Fruit fly (Drosophila melanogaster) whole organism, wandering third instar larva: ENCODE measurements around the gene meigo.

Experiments used
- Abd-B ChIP-seq: fragments of >200 bp; optimal IDR thresholded peaks from 2 replicates; lab custom pipeline; 2017; ENCODE audit warnings: missing biosample characterization, missing genetic modification characterization
- CG32264 ChIP-seq: fragments of 200-800 bp; sonication (Bioruptor generic); optimal IDR thresholded peaks from 2 replicates; lab custom pipeline; 2016; ENCODE audit warnings: missing biosample characterization, missing genetic modification characterization
- CG9705 ChIP-seq: fragments of 200-800 bp; sonication (Bioruptor generic); optimal IDR thresholded peaks from 2 replicates; lab custom pipeline; 2018; ENCODE audit warnings: missing biosample characterization, mild to moderate bottlenecking, missing genetic modification characterization
- CrebA ChIP-seq: fragments of 200-800 bp; sonication (Bioruptor generic); optimal IDR thresholded peaks from 2 replicates; lab custom pipeline; 2016; ENCODE audit warnings: missing biosample characterization, mild to moderate bottlenecking, missing genetic modification characterization, borderline replicate concordance
- Dfd ChIP-seq: fragments of >200 bp; optimal IDR thresholded peaks from 2 replicates; lab custom pipeline; 2017; ENCODE audit warnings: missing biosample characterization, missing genetic modification characterization
- Dif ChIP-seq: fragments of 200-275, 200-300 bp; sonication (Bioruptor generic); optimal IDR thresholded peaks from 2 replicates; lab custom pipeline; 2018; ENCODE audit warnings: missing biosample characterization, missing genetic modification characterization; ENCODE audit not compliant: partially characterized antibody
- GATAd ChIP-seq: sonication (Bioruptor generic); optimal IDR thresholded peaks from 2 replicates; lab custom pipeline; 2016; ENCODE audit warnings: missing biosample characterization, missing genetic modification characterization
- HLH106 ChIP-seq: fragments of 200-800 bp; optimal IDR thresholded peaks from 3 replicates; lab custom pipeline; 2019; ENCODE audit warnings: missing biosample characterization, mild to moderate bottlenecking, missing genetic modification characterization, moderate library complexity
- Hnf4 ChIP-seq: fragments of 200-800 bp; sonication (Bioruptor generic); optimal IDR thresholded peaks from 2 replicates; lab custom pipeline; 2016; ENCODE audit warnings: missing biosample characterization, mild to moderate bottlenecking, missing genetic modification characterization
- Hr78 ChIP-seq: fragments of >200 bp; optimal IDR thresholded peaks from 2 replicates; lab custom pipeline; 2017; ENCODE audit warnings: missing biosample characterization, missing genetic modification characterization
- Hr83 ChIP-seq: fragments of 200-300 bp; sonication (Bioruptor generic); optimal IDR thresholded peaks from 2 replicates; lab custom pipeline; 2016; ENCODE audit warnings: missing biosample characterization, mild to moderate bottlenecking, missing genetic modification characterization, moderate library complexity; ENCODE audit not compliant: poor library complexity, severe bottlenecking
- Jra ChIP-seq: sonication (Bioruptor generic); optimal IDR thresholded peaks from 2 replicates; lab custom pipeline; 2016; ENCODE audit warnings: missing biosample characterization, missing genetic modification characterization
- Mio ChIP-seq: sonication (Bioruptor generic); optimal IDR thresholded peaks from 2 replicates; lab custom pipeline; 2016; ENCODE audit warnings: missing biosample characterization, missing genetic modification characterization
- Myc ChIP-seq: fragments of >200 bp; optimal IDR thresholded peaks from 2 replicates; lab custom pipeline; 2017
- N ChIP-seq: fragments of >200 bp; optimal IDR thresholded peaks from 2 replicates; lab custom pipeline; 2018; ENCODE audit warnings: missing biosample characterization, missing external identifiers, missing genetic modification characterization
- OdsH ChIP-seq: fragments of 200-800 bp; sonication (Bioruptor generic); optimal IDR thresholded peaks from 2 replicates; lab custom pipeline; 2016; ENCODE audit warnings: missing biosample characterization, mild to moderate bottlenecking, missing genetic modification characterization
- Rel ChIP-seq, 2 experiments: fragments of 200-800 bp; sonication (Bioruptor generic) in 1 of 2; optimal IDR thresholded peaks; 2 replicates in 1 of 2; 3 replicates in 1 of 2; lab custom pipeline; 2016 to 2019; ENCODE audit warnings: mild to moderate bottlenecking in 2 of 2, missing biosample characterization in 2 of 2, missing genetic modification characterization in 2 of 2, moderate library complexity in 1 of 2
- Sp1 ChIP-seq: fragments of 200-800 bp; sonication (Bioruptor generic); optimal IDR thresholded peaks from 3 replicates; lab custom pipeline; 2019; ENCODE audit warnings: missing biosample characterization, mild to moderate bottlenecking, missing genetic modification characterization, moderate library complexity
- Vsx2 ChIP-seq: fragments of 200-300, 225-300 bp; sonication (Bioruptor generic); optimal IDR thresholded peaks from 2 replicates; lab custom pipeline; 2018; ENCODE audit warnings: missing biosample characterization, missing genetic modification characterization; ENCODE audit not compliant: partially characterized antibody
- br ChIP-seq: fragments of 200-800 bp; sonication (Bioruptor generic); optimal IDR thresholded peaks from 2 replicates; lab custom pipeline; 2016; ENCODE audit warnings: missing biosample characterization, missing genetic modification characterization
- brk ChIP-seq: fragments of 200-800 bp; sonication (Bioruptor generic); optimal IDR thresholded peaks from 2 replicates; lab custom pipeline; 2016; ENCODE audit warnings: missing biosample characterization, mild to moderate bottlenecking, missing genetic modification characterization
- dl ChIP-seq, 2 experiments: fragments of 175-275, 200-275 bp in 1 of 2; fragments of 200-275 bp in 1 of 2; sonication (Bioruptor generic); optimal IDR thresholded peaks; lab custom pipeline; 2018; ENCODE audit warnings: mild to moderate bottlenecking in 2 of 2, missing biosample characterization in 2 of 2, missing genetic modification characterization in 2 of 2, moderate library complexity in 2 of 2; ENCODE audit not compliant: partially characterized antibody in 2 of 2, insufficient read depth in 1 of 2
- dmrt93B ChIP-seq: fragments of 200-800 bp; sonication (Bioruptor generic); optimal IDR thresholded peaks from 2 replicates; lab custom pipeline; 2018; ENCODE audit warnings: missing biosample characterization, mild to moderate bottlenecking, missing genetic modification characterization
- dsf ChIP-seq: sonication (Bioruptor generic); optimal IDR thresholded peaks from 2 replicates; lab custom pipeline; 2016; ENCODE audit warnings: missing biosample characterization, missing genetic modification characterization, borderline replicate concordance
- ey ChIP-seq: fragments of 200-800 bp; sonication (Bioruptor generic); optimal IDR thresholded peaks from 2 replicates; lab custom pipeline; 2016; ENCODE audit warnings: missing biosample characterization, missing genetic modification characterization
- foxo ChIP-seq, 2 experiments: fragments of 200-800 bp; sonication (Bioruptor generic); optimal IDR thresholded peaks; 2 replicates in 1 of 2; 3 replicates in 1 of 2; lab custom pipeline; 2016 to 2017; ENCODE audit warnings: missing biosample characterization in 2 of 2, missing genetic modification characterization in 2 of 2
- fru ChIP-seq: fragments of 200-800 bp; sonication (Bioruptor generic); optimal IDR thresholded peaks from 3 replicates; lab custom pipeline; 2016; ENCODE audit warnings: missing biosample characterization, mild to moderate bottlenecking, missing genetic modification characterization
- h ChIP-seq: fragments of 200-800 bp; sonication (Bioruptor generic); optimal IDR thresholded peaks from 3 replicates; lab custom pipeline; 2016; ENCODE audit warnings: missing biosample characterization, mild to moderate bottlenecking, missing genetic modification characterization
- jim ChIP-seq: fragments of 175-275, 200-325 bp; sonication (Bioruptor generic); optimal IDR thresholded peaks from 2 replicates; lab custom pipeline; 2016; ENCODE audit warnings: missing biosample characterization, mild to moderate bottlenecking, missing genetic modification characterization
- lola ChIP-seq: fragments of >200 bp; optimal IDR thresholded peaks from 2 replicates; lab custom pipeline; 2017; ENCODE audit warnings: missing biosample characterization, missing genetic modification characterization
- pan ChIP-seq: fragments of >200 bp; optimal IDR thresholded peaks from 2 replicates; lab custom pipeline; 2017
- psq ChIP-seq: fragments of 200-800 bp; sonication (Bioruptor generic); optimal IDR thresholded peaks from 3 replicates; lab custom pipeline; 2017; ENCODE audit warnings: missing biosample characterization, mild to moderate bottlenecking, missing genetic modification characterization, moderate library complexity
- rgr ChIP-seq: fragments of 200-800 bp; sonication (Bioruptor generic); optimal IDR thresholded peaks from 3 replicates; lab custom pipeline; 2016; ENCODE audit warnings: missing biosample characterization, mild to moderate bottlenecking, missing genetic modification characterization
- sage ChIP-seq: fragments of 200-800 bp; sonication (Bioruptor generic); optimal IDR thresholded peaks from 2 replicates; lab custom pipeline; 2016; ENCODE audit warnings: missing biosample characterization, mild to moderate bottlenecking, missing genetic modification characterization
- sv ChIP-seq: fragments of 200-800 bp; sonication (Bioruptor generic); optimal IDR thresholded peaks from 3 replicates; lab custom pipeline; 2016; ENCODE audit warnings: missing biosample characterization, missing genetic modification characterization
- usp ChIP-seq: fragments of >200 bp; optimal IDR thresholded peaks from 2 replicates; lab custom pipeline; 2017; ENCODE audit warnings: missing biosample characterization, missing genetic modification characterization
- woc ChIP-seq: sonication (Bioruptor generic); optimal IDR thresholded peaks from 2 replicates; lab custom pipeline; 2016; ENCODE audit warnings: missing biosample characterization, mild to moderate bottlenecking, missing genetic modification characterization

Gene meigo

dm6 chr3R:21184373-21185132 is 46.5 kb downstream of the meigo start:
- peak; percentile 12 for TF ChIP-seq Hr83 (GFP tag; lab: Kevin White, UChicago)
- peak; percentile 30 for TF ChIP-seq Myc (lab: Kevin White, UChicago)
- peak; percentile 15 for TF ChIP-seq dmrt93B (GFP tag; lab: Kevin White, UChicago)
- TF ChIP-seq Hr78 (GFP tag; lab: Kevin White, UChicago), result no peak
- TF ChIP-seq brk (GFP tag; lab: Kevin White, UChicago), result no peak
- no peak for TF ChIP-seq pan (lab: Kevin White, UChicago)
- TF ChIP-seq dsf (GFP tag; lab: Kevin White, UChicago), result no peak
- peak; percentile 44 for TF ChIP-seq HLH106 (tag; lab: Kevin White, UChicago)
- no peak for TF ChIP-seq Dfd
- no peak for TF ChIP-seq GATAd (GFP tag; lab: Kevin White, UChicago)
- TF ChIP-seq h, result peak; percentile 22
- no peak for TF ChIP-seq CG32264
- peak; percentile 14 for TF ChIP-seq Vsx2 (GFP tag; lab: Kevin White, UChicago)
- TF ChIP-seq Mio (GFP tag; lab: Kevin White, UChicago), result no peak
- no peak for TF ChIP-seq Dif (GFP tag; lab: Kevin White, UChicago)
- peak; percentile 38 for TF ChIP-seq fru (GFP tag; lab: Kevin White, UChicago)
- peak; percentile 47 for TF ChIP-seq rgr
- no peak for TF ChIP-seq usp
- TF ChIP-seq psq (GFP tag; lab: Kevin White, UChicago), result no peak
- TF ChIP-seq dl (GFP tag; optimal IDR thresholded peaks at IDR 0.05; lab: Kevin White, UChicago; ENCODE audit: insufficient read depth in 1 of 2, partially characterized antibody in 2 of 2), result no peak
- no peak for TF ChIP-seq sage (GFP tag; lab: Kevin White, UChicago)
- no peak for TF ChIP-seq lola (GFP tag; lab: Kevin White, UChicago)
- TF ChIP-seq CG9705 (GFP tag; lab: Kevin White, UChicago), result peak; percentile 20
- no peak for TF ChIP-seq CrebA (GFP tag; lab: Kevin White, UChicago)
- no peak for TF ChIP-seq br (GFP tag; lab: Kevin White, UChicago)
- peak; percentile 11 for TF ChIP-seq OdsH (GFP tag; lab: Kevin White, UChicago)
- TF ChIP-seq Abd-B (GFP tag; lab: Kevin White, UChicago), result no peak
- TF ChIP-seq Rel (GFP tag; optimal IDR thresholded peaks at IDR 0.05; lab: Kevin White, UChicago), result no peak
- TF ChIP-seq Rel (tag; optimal IDR thresholded peaks at IDR 0.05; lab: Kevin White, UChicago), result no peak
- TF ChIP-seq ey (GFP tag; lab: Kevin White, UChicago), result no peak
- no peak for TF ChIP-seq woc (GFP tag; lab: Kevin White, UChicago)
- TF ChIP-seq N, result peak; percentile 65
- peak; percentile 23 for TF ChIP-seq Hnf4 (GFP tag; lab: Kevin White, UChicago)
- peak in 1 of 2 experiments; percentile 43 for TF ChIP-seq foxo (GFP tag; optimal IDR thresholded peaks at IDR 0.05; lab: Kevin White, UChicago)
- peak; percentile 4 for TF ChIP-seq sv (GFP tag; lab: Kevin White, UChicago)
- no peak for TF ChIP-seq jim (GFP tag; lab: Kevin White, UChicago)
- TF ChIP-seq Sp1, result peak; percentile 9
- no peak for TF ChIP-seq Jra (GFP tag; lab: Kevin White, UChicago)

dm6 chr3R:21185655-21186054 is 47.6 kb downstream of the meigo start:
- TF ChIP-seq Hr78 (GFP tag; lab: Kevin White, UChicago) (no peak), Myc (lab: Kevin White, UChicago) (no peak), usp (no peak), OdsH (GFP tag; lab: Kevin White, UChicago) (no peak), Sp1 (no peak), lola (GFP tag; lab: Kevin White, UChicago) (no peak), h (no peak), fru (GFP tag; lab: Kevin White, UChicago) (no peak), CrebA (GFP tag; lab: Kevin White, UChicago) (no peak), GATAd (GFP tag; lab: Kevin White, UChicago) (no peak), sage (GFP tag; lab: Kevin White, UChicago) (no peak), foxo (GFP tag; optimal IDR thresholded peaks at IDR 0.05; lab: Kevin White, UChicago) (no peak), Hr83 (GFP tag; lab: Kevin White, UChicago) (no peak)
